Worm (Caenorhabditis elegans) whole organism, early embryonic: ENCODE measurements around the gene pqn-73.

Experiments
- B0310.2 ChIP-seq: sonication (generic microtip); optimal IDR thresholded peaks from 2 replicates; lab custom pipeline; 2016; ENCODE audit warnings: mild to moderate bottlenecking, missing genetic modification characterization, missing compliant biosample characterization
- F13C5.2 ChIP-seq: sonication (generic microtip); optimal IDR thresholded peaks from 2 replicates; lab custom pipeline; 2017; ENCODE audit warnings: mild to moderate bottlenecking, missing genetic modification characterization, inconsistent platforms, missing compliant biosample characterization
- aly-1 ChIP-seq: sonication (generic microtip); optimal IDR thresholded peaks from 2 replicates; lab custom pipeline; 2016; ENCODE audit warnings: missing genetic modification characterization, missing compliant biosample characterization
- ama-1 ChIP-seq: fragments of 150-350 bp; optimal IDR thresholded peaks from 2 replicates; lab custom pipeline; 2014
- ceh-13 ChIP-seq: fragments of 200-800 bp; sonication (Bioruptor generic); optimal IDR thresholded peaks from 2 replicates; lab custom pipeline; 2018; ENCODE audit warnings: mild to moderate bottlenecking, missing genetic modification characterization, missing compliant biosample characterization
- ceh-36 ChIP-seq: sonication (generic microtip); optimal IDR thresholded peaks from 2 replicates; lab custom pipeline; 2016; ENCODE audit warnings: missing genetic modification characterization, inconsistent platforms, missing compliant biosample characterization
- ets-7 ChIP-seq: sonication (generic microtip); optimal IDR thresholded peaks from 2 replicates; lab custom pipeline; 2016; ENCODE audit warnings: missing genotype, missing genetic modification characterization, missing compliant biosample characterization
- flt-1 ChIP-seq: fragments of 200-800 bp; sonication (Bioruptor generic); IDR thresholded peaks from 2 replicates; pipeline ENCODE4 v1.3.6; 2022; ENCODE audit warnings: missing genetic modification characterization, missing compliant biosample characterization
- hmbx-1 ChIP-seq: sonication (generic microtip); optimal IDR thresholded peaks from 2 replicates; lab custom pipeline; 2016; ENCODE audit warnings: mild to moderate bottlenecking, missing genetic modification characterization, missing compliant biosample characterization
- hmg-4 ChIP-seq: fragments of 200-800 bp; sonication (Bioruptor generic); optimal IDR thresholded peaks from 2 replicates; lab custom pipeline; 2018; ENCODE audit warnings: mild to moderate bottlenecking, missing genetic modification characterization, missing compliant biosample characterization
- hnd-1 ChIP-seq: sonication (generic microtip); optimal IDR thresholded peaks from 2 replicates; lab custom pipeline; 2016; ENCODE audit warnings: missing genetic modification characterization, missing compliant biosample characterization
- pes-1 ChIP-seq: fragments of 200-800 bp; sonication (Bioruptor generic); IDR thresholded peaks from 2 replicates; pipeline ENCODE4 v1.3.6; 2022; ENCODE audit warnings: missing genetic modification reagents, missing genetic modification characterization, missing compliant biosample characterization
- scrt-1 ChIP-seq: fragments of 200-800 bp; sonication (Bioruptor generic); IDR thresholded peaks from 2 replicates; pipeline ENCODE4 v1.3.6; 2022; ENCODE audit warnings: missing genetic modification characterization, missing compliant biosample characterization
- sea-1 ChIP-seq: fragments of 200-800 bp; sonication (Bioruptor generic); conservative IDR thresholded peaks from 2 replicates; pipeline ENCODE4 v1.3.6; 2022; ENCODE audit warnings: missing genetic modification characterization, missing compliant biosample characterization
- tbx-11 ChIP-seq: fragments of 200-800 bp; sonication (Bioruptor generic); IDR thresholded peaks from 2 replicates; pipeline ENCODE4 v1.3.6; 2022; ENCODE audit warnings: missing genetic modification characterization, missing compliant biosample characterization
- tbx-37 ChIP-seq: fragments of 200-800 bp; sonication (Bioruptor generic); conservative IDR thresholded peaks from 2 replicates; pipeline ENCODE4 v1.3.6; 2022; ENCODE audit warnings: missing genetic modification reagents, missing genetic modification characterization, missing compliant biosample characterization
- tra-4 ChIP-seq: sonication (generic microtip); optimal IDR thresholded peaks from 2 replicates; lab custom pipeline; 2017; ENCODE audit warnings: missing genetic modification characterization, missing compliant biosample characterization

Gene pqn-73

DNA sequence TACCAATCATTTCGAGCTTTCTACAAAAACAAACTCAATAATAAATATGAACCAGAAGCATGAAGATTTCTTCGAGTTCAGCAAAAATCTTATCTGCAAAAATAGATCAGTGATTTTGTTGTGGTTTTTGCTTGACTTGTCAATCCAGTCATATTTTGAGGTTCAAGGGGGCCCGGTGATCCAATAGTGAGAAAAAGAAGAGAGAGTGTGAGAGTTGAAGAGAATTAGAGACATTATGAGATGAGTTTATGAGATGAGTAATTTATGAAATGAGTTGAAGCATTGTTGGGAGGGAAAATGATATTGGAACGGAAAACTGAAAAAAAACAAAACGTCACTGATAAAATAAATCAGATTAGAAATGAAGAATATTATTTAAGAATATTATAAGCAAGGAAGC is 31.6 kb upstream of the pqn-73 start, which contains the start of gene T13H5.1:
TSS of gene T13H5.1 (minus strand) at position 101 of the 400 bp plus-strand sequence.
- TF ChIP-seq sea-1 (GFP tag; lab: Robert Waterston, UW) (no peak), F13C5.2 (tag; lab: Kevin White, UChicago) (no peak), pes-1 (GFP tag; lab: Robert Waterston, UW) (no peak), tbx-37 (no peak), hmbx-1 (tag; lab: Kevin White, UChicago) (no peak), ceh-13 (GFP tag; lab: Kevin White, UChicago) (no peak), flt-1 (GFP tag; lab: Robert Waterston, UW) (no peak), tra-4 (tag; lab: Kevin White, UChicago) (no peak), ets-7 (tag; lab: Kevin White, UChicago) (no peak), scrt-1 (no peak), aly-1 (no peak), hnd-1 (no peak), hmg-4 (GFP tag; lab: Kevin White, UChicago) (no peak), tbx-11 (GFP tag; lab: Robert Waterston, UW) (no peak), B0310.2 (tag; lab: Kevin White, UChicago) (no peak)

DNA sequence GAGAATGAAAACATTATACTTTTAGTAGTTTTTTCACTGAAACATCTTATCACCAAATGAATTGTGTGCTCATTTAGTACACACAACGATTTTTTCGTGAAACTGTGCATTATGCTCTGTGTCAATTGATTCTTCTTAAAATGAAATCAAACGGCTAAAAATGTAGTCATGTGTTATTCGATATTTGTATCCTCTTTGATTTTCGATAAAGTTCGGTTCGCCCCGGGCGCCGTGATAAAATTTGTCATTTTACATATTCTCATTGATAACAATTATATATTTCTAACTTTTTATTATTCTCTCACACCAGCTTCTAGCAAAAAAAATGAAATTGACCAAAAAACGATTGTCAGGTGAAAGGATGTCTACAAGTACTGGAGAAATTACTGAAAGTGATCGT is 25.8 kb upstream of the pqn-73 start, which contains the start of gene ctg-2:
TSS of gene ctg-2 (plus strand) at position 326 of the 400 bp plus-strand sequence.
- TF ChIP-seq ceh-13 (GFP tag; lab: Kevin White, UChicago), result no peak
- no peak for TF ChIP-seq hmg-4 (GFP tag; lab: Kevin White, UChicago)
- no peak for TF ChIP-seq ama-1 (lab: Kevin White, UChicago)
- no peak for TF ChIP-seq flt-1 (GFP tag; lab: Robert Waterston, UW)
- TF ChIP-seq hmbx-1 (tag; lab: Kevin White, UChicago), result no peak
- no peak for TF ChIP-seq ets-7 (tag; lab: Kevin White, UChicago)
- TF ChIP-seq sea-1 (GFP tag; lab: Robert Waterston, UW), result no peak
- no peak for TF ChIP-seq scrt-1
- no peak for TF ChIP-seq hnd-1
- no peak for TF ChIP-seq tbx-37
- TF ChIP-seq ceh-36 (tag; lab: Kevin White, UChicago), result no peak

DNA sequence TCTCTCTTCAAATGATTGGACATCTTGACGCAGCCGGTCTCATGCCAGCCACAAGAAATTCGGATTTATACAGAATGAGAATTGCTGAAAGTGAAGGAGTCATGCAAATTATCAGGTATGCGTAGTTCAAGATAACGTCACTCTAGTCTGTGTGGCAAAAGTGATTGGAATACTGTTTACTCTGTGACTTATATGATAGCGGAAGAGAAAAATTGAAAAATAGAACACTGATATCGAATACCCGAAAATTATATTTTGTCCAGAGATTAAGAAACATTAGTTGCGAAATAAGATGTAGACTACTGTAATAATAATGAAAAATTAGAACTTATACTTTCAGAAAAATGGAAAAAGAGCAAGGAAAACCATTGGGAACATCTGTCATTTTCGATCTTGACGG is 25.0 kb upstream of the pqn-73 start:
- TF ChIP-seq sea-1 (GFP tag; lab: Robert Waterston, UW) (no peak), aly-1 (no peak), ceh-13 (GFP tag; lab: Kevin White, UChicago) (no peak), F13C5.2 (tag; lab: Kevin White, UChicago) (no peak), tra-4 (tag; lab: Kevin White, UChicago) (no peak), hmbx-1 (tag; lab: Kevin White, UChicago) (no peak), ets-7 (tag; lab: Kevin White, UChicago) (no peak), tbx-11 (GFP tag; lab: Robert Waterston, UW) (no peak), ama-1 (lab: Kevin White, UChicago) (no peak), B0310.2 (tag; lab: Kevin White, UChicago) (no peak), pes-1 (GFP tag; lab: Robert Waterston, UW) (no peak), flt-1 (GFP tag; lab: Robert Waterston, UW) (no peak), tbx-37 (no peak)

DNA sequence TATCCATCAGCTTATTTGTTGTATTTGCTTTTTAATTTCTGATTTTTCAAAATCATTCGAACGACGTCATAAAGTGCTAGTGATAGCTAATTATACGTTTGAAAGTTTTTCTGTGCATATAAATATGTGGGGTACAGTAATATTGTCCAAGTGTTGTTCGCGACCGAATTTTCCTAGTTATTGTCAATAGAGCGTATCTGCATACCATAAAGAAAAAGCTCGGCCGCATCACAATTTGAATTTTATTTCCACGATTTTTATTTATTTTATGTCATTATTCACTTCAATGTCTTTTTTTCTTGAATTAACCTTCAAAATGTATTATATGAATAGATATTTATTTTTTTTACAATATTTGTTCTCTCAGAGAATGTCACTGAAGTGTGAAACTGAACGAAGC is 23.7 kb upstream of the pqn-73 start, which contains the start of gene rnh-2:
TSS of gene rnh-2 (plus strand) at position 368 of the 400 bp plus-strand sequence.
- TF ChIP-seq flt-1 (GFP tag; lab: Robert Waterston, UW) (0 out of 2 replicates have a peak, but pooled peaks have one; percentile 31), tbx-37 (peak; percentile 46; the same call in 1 of the 2 replicates), tbx-11 (GFP tag; lab: Robert Waterston, UW) (no peak), sea-1 (GFP tag; lab: Robert Waterston, UW) (no peak), F13C5.2 (tag; lab: Kevin White, UChicago) (peak; percentile 5)

DNA sequence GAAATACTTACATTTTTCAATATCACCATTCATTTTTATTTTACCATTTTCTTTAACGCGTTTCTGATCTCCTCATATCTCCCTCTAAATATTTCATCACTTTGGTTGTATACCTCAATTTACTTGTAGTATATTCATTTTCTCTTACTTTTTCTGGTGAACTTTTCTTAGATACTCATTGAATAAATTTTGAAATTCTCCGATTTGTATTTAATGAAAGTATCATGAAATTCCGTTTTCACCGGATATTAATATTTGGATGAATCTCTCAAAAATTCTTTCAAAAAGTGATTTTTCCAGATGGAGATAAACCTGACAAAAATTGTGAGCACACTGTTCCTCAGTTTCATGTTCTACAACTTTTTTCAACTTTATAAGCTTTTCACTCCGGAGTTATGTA is 22.3 kb upstream of the pqn-73 start, which contains the start of gene T13H5.8:
TSS of gene T13H5.8 (plus strand) at position 301 of the 400 bp plus-strand sequence.
- TF ChIP-seq hnd-1 (no peak), hmg-4 (GFP tag; lab: Kevin White, UChicago) (no peak), scrt-1 (no peak), tra-4 (tag; lab: Kevin White, UChicago) (no peak), B0310.2 (tag; lab: Kevin White, UChicago) (no peak)

DNA sequence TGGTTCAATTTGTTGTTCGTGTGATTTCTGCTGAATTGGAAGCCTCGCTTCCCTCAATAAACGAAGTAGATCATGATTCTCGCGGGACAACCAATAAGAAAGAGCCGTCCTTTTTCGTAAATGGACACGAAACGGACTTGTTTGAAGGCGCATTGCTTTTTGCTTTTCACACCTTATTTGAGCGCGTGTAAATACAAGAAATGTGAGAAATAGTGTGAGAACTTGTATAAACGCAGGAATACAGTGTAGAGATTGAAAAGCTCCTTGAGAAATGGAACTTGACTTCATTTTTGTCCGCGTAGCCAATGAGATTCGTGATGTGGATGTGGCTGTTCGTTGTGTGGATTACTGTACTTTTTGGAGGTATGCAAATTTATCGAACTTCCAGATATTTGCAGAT is 19.9 kb upstream of the pqn-73 start, which contains the start of gene cht-2:
TSS of gene cht-2 (plus strand) at position 301 of the 400 bp plus-strand sequence.
- no peak for TF ChIP-seq hnd-1
- no peak for TF ChIP-seq ceh-13 (GFP tag; lab: Kevin White, UChicago)
- no peak for TF ChIP-seq B0310.2 (tag; lab: Kevin White, UChicago)
- no peak for TF ChIP-seq ama-1 (lab: Kevin White, UChicago)
- TF ChIP-seq ceh-36 (tag; lab: Kevin White, UChicago), result no peak
- no peak for TF ChIP-seq hmbx-1 (tag; lab: Kevin White, UChicago)
- TF ChIP-seq F13C5.2 (tag; lab: Kevin White, UChicago), result no peak
- TF ChIP-seq pes-1 (GFP tag; lab: Robert Waterston, UW), result no peak

DNA sequence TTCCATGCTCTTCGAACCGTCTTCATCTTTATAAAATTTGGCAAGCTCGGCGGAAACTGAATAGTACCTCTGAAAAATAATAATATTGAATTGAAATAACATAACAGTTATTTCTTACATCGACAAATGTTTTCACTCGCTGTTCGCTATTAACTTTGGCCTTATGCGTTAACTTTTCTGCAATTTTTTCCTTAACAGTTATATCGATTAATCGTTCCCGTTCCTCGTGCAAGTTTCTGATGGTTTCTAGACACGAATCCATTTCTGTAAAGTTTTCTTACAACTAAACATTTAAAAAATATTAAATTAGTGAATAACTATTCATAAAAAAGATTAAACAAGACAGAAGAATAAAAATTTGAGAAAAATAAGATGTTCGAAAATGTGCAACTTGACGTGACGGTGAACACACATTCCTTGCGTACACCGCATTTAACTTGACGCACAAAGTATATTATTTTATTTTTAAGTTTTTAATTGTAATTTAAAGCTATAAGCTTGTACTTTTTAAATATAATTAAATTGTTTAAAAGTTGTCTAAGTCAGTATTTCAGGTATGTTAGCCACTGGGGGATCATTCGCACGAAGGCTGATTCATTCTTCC is 15.3 kb upstream of the pqn-73 start, which contains the start of the genes prp-9 and mrps-18B:
TSS of gene prp-9 (minus strand) at position 264 of the 604 bp plus-strand sequence.
TSS of gene mrps-18B (plus strand) at position 549 of the 604 bp plus-strand sequence.
- TF ChIP-seq hmg-4 (GFP tag; lab: Kevin White, UChicago) (no peak), ceh-36 (tag; lab: Kevin White, UChicago) (no peak), aly-1 (no peak), tra-4 (tag; lab: Kevin White, UChicago) (no peak), ets-7 (tag; lab: Kevin White, UChicago) (no peak), tbx-37 (no peak), tbx-11 (GFP tag; lab: Robert Waterston, UW) (no peak), ama-1 (lab: Kevin White, UChicago) (no peak), flt-1 (GFP tag; lab: Robert Waterston, UW) (no peak), sea-1 (GFP tag; lab: Robert Waterston, UW) (no peak), F13C5.2 (tag; lab: Kevin White, UChicago) (no peak), pes-1 (GFP tag; lab: Robert Waterston, UW) (no peak), hmbx-1 (tag; lab: Kevin White, UChicago) (no peak), hnd-1 (no peak)
